1 fruit fly cellular context compared by ENCODE assay signal in genomic region chr2L:7876520-7877232, dm6.
TF ChIP-seq lines count a peak whose summit lies in the region.

No protein-coding gene starts in this region.

TF ChIP-seq in whole organism, prepupa, 60 proteins besides CTCF, POLR2A, EP300 and RAD21 (continued from another document):
- no peak for TF ChIP-seq svp (GFP tag; lab: Kevin White, UChicago)
- no peak for TF ChIP-seq CG8119 (GFP tag; IDR thresholded peaks at IDR 0.05; lab: Robert Waterston, UW)
- peak; percentile 47 for TF ChIP-seq Eip75B (GFP tag; optimal IDR thresholded peaks at IDR 0.05; lab: Kevin White, UChicago)
- no peak for TF ChIP-seq fd59A (GFP tag; optimal IDR thresholded peaks at IDR 0.05; lab: Kevin White, UChicago)
- peak; percentile 33 for TF ChIP-seq achi (GFP tag; optimal IDR thresholded peaks at IDR 0.05; lab: Kevin White, UChicago)
- no peak for TF ChIP-seq CG11902 (GFP tag; optimal IDR thresholded peaks at IDR 0.05; lab: Kevin White, UChicago)
- TF ChIP-seq Met (GFP tag; optimal IDR thresholded peaks at IDR 0.05; lab: Kevin White, UChicago): peak; percentile 29
- TF ChIP-seq lz (GFP tag; optimal IDR thresholded peaks at IDR 0.05; lab: Kevin White, UChicago): peak; percentile 19
- TF ChIP-seq Eip93F (GFP tag; optimal IDR thresholded peaks at IDR 0.05; lab: Kevin White, UChicago): no peak
- peak; percentile 47 for TF ChIP-seq CG34406 (GFP tag; optimal IDR thresholded peaks at IDR 0.05; lab: Kevin White, UChicago)
- no peak for TF ChIP-seq CG8319 (GFP tag; optimal IDR thresholded peaks at IDR 0.05; lab: Kevin White, UChicago)
- no peak for TF ChIP-seq CG3032 (tag; optimal IDR thresholded peaks at IDR 0.05; lab: Kevin White, UChicago)
- TF ChIP-seq Ets96B (tag; optimal IDR thresholded peaks at IDR 0.05; lab: Kevin White, UChicago): no peak
- TF ChIP-seq topi (GFP tag; optimal IDR thresholded peaks at IDR 0.05; lab: Kevin White, UChicago): peak; percentile 22
- no peak for TF ChIP-seq Sox15 (GFP tag; optimal IDR thresholded peaks at IDR 0.05; lab: Kevin White, UChicago)
